Fruit fly (Drosophila melanogaster) whole organism, pupa: ENCODE data around the gene CycT.

ENCODE experiments used
- CG10348 ChIP-seq: fragments of 200-800 bp; sonication (Bioruptor generic); IDR thresholded peaks from 2 replicates; pipeline ENCODE4 v1.3.6; 2022; ENCODE audit warnings: missing biosample characterization, missing genetic modification characterization
- CG12605 ChIP-seq: fragments of 200-800 bp; sonication (Bioruptor generic); IDR thresholded peaks from 2 replicates; pipeline ENCODE4 v1.3.6; 2022; ENCODE audit warnings: missing biosample characterization, missing genetic modification characterization
- CG13204 ChIP-seq: fragments of 200-800 bp; sonication (Bioruptor generic); optimal IDR thresholded peaks from 2 replicates; lab custom pipeline; 2018; ENCODE audit warnings: missing biosample characterization, mild to moderate bottlenecking, missing genetic modification characterization, moderate library complexity
- CG14655 ChIP-seq: fragments of 200-800 bp; sonication (Bioruptor generic); optimal IDR thresholded peaks from 3 replicates; lab custom pipeline; 2017; ENCODE audit warnings: mild to moderate bottlenecking, missing biosample characterization, missing genetic modification reagents, missing genetic modification characterization
- CG15710 ChIP-seq: fragments of 200-800 bp; sonication (Bioruptor generic); optimal IDR thresholded peaks from 2 replicates; lab custom pipeline; 2018; ENCODE audit warnings: missing biosample characterization, mild to moderate bottlenecking, missing genetic modification characterization, moderate library complexity
- CG17806 ChIP-seq: fragments of 200-800 bp; sonication (Bioruptor generic); optimal IDR thresholded peaks from 2 replicates; lab custom pipeline; 2018; ENCODE audit warnings: missing biosample characterization, mild to moderate bottlenecking, missing genetic modification characterization, moderate library complexity
- CG32121 ChIP-seq: fragments of 200-800 bp; sonication (Bioruptor generic); IDR thresholded peaks from 2 replicates; pipeline ENCODE4 v1.3.6; 2022; ENCODE audit warnings: missing biosample characterization, missing genetic modification characterization
- CG34367 ChIP-seq: fragments of 200-800 bp; sonication (Bioruptor generic); optimal IDR thresholded peaks from 2 replicates; lab custom pipeline; 2018; ENCODE audit warnings: missing biosample characterization, mild to moderate bottlenecking, missing genetic modification characterization
- CG4496 ChIP-seq: fragments of 200-800 bp; sonication (Bioruptor generic); IDR thresholded peaks from 3 replicates; pipeline ENCODE4 v1.3.6; 2022; ENCODE audit warnings: missing biosample characterization, missing genetic modification characterization
- CG8159 ChIP-seq: fragments of 200-800 bp; sonication (Bioruptor generic); optimal IDR thresholded peaks from 3 replicates; lab custom pipeline; 2018; ENCODE audit warnings: missing biosample characterization, mild to moderate bottlenecking, missing genetic modification characterization, moderate library complexity
- CG8301 ChIP-seq: fragments of 200-800 bp; sonication (Bioruptor generic); optimal IDR thresholded peaks from 2 replicates; lab custom pipeline; 2018; ENCODE audit warnings: missing biosample characterization, mild to moderate bottlenecking, missing genetic modification characterization
- CG9948 ChIP-seq: fragments of 200-800 bp; sonication (Bioruptor generic); optimal IDR thresholded peaks from 2 replicates; lab custom pipeline; 2018; ENCODE audit warnings: missing biosample characterization, mild to moderate bottlenecking, missing genetic modification characterization, moderate library complexity
- D1 ChIP-seq: fragments of 200-800 bp; sonication (Bioruptor generic); optimal IDR thresholded peaks from 2 replicates; lab custom pipeline; 2018; ENCODE audit warnings: missing biosample characterization, mild to moderate bottlenecking, missing genetic modification characterization, moderate library complexity
- EcR ChIP-seq: fragments of 200-800 bp; sonication (Bioruptor generic); optimal IDR thresholded peaks from 3 replicates; lab custom pipeline; 2019; ENCODE audit warnings: missing biosample characterization, missing genetic modification characterization, mild to moderate bottlenecking, moderate library complexity, missing genetic modification reagents
- Ets98B ChIP-seq: fragments of 200-800 bp; sonication (Bioruptor generic); IDR thresholded peaks from 2 replicates; pipeline ENCODE4 v1.3.6; 2022; ENCODE audit warnings: missing biosample characterization, missing genetic modification characterization
- Pif1A ChIP-seq: fragments of 200-800 bp; sonication (Bioruptor generic); optimal IDR thresholded peaks from 3 replicates; lab custom pipeline; 2016; ENCODE audit warnings: missing biosample characterization, missing genetic modification characterization
- Pif1B ChIP-seq: fragments of 200-800 bp; sonication (Bioruptor generic); optimal IDR thresholded peaks from 3 replicates; lab custom pipeline; 2016; ENCODE audit warnings: missing biosample characterization, missing genetic modification characterization
- Snoo ChIP-seq: fragments of 200-800 bp; sonication (Bioruptor generic); optimal IDR thresholded peaks from 3 replicates; lab custom pipeline; 2017; ENCODE audit warnings: missing biosample characterization, mild to moderate bottlenecking, missing genetic modification characterization, inconsistent platforms
- fd96Ca ChIP-seq: fragments of 200-800 bp; sonication (Bioruptor generic); IDR thresholded peaks from 3 replicates; pipeline ENCODE4 v1.3.6; 2022; ENCODE audit warnings: missing biosample characterization, missing genetic modification characterization
- gl ChIP-seq: fragments of 200-800 bp; sonication (Bioruptor generic); optimal IDR thresholded peaks from 2 replicates; lab custom pipeline; 2018; ENCODE audit warnings: missing biosample characterization, mild to moderate bottlenecking, missing genetic modification characterization
- rn ChIP-seq: fragments of 200-800 bp; sonication (Bioruptor generic); IDR thresholded peaks from 2 replicates; pipeline ENCODE4 v1.3.6; 2022; ENCODE audit warnings: missing biosample characterization, missing genetic modification characterization

CycT gene

dm6 chr3L:17590049-17590448 lies 32.5 kb upstream of the CycT start:
- TF ChIP-seq CG15710 (tag; lab: Kevin White, UChicago): peak; percentile 22
- no peak for TF ChIP-seq EcR (GFP tag; lab: Kevin White, UChicago)
- TF ChIP-seq rn (GFP tag; lab: Robert Waterston, UW): no peak
- peak; percentile 45 for TF ChIP-seq CG17806 (tag; lab: Kevin White, UChicago)
- no peak for TF ChIP-seq Snoo (tag; lab: Kevin White, UChicago)
- TF ChIP-seq CG10348 (GFP tag; lab: Robert Waterston, UW): no peak
- TF ChIP-seq CG8301 (tag; lab: Kevin White, UChicago): peak; percentile 29
- peak; percentile 41 for TF ChIP-seq CG14655 (GFP tag; lab: Kevin White, UChicago)
- TF ChIP-seq Pif1B (GFP tag; lab: Kevin White, UChicago): no peak
- no peak for TF ChIP-seq fd96Ca
- peak; percentile 59 for TF ChIP-seq CG8159 (tag; lab: Kevin White, UChicago)
- TF ChIP-seq gl (tag; lab: Kevin White, UChicago): peak; percentile 19
- TF ChIP-seq CG32121 (GFP tag; lab: Robert Waterston, UW): no peak
- TF ChIP-seq CG12605 (GFP tag; lab: Robert Waterston, UW): no peak
- TF ChIP-seq CG34367 (tag; lab: Kevin White, UChicago): peak; percentile 18
- no peak for TF ChIP-seq CG4496 (GFP tag; lab: Robert Waterston, UW)
- TF ChIP-seq CG13204 (GFP tag; lab: Kevin White, UChicago): no peak
- no peak for TF ChIP-seq D1 (tag; lab: Kevin White, UChicago)
- peak; percentile 50 for TF ChIP-seq CG9948 (tag; lab: Kevin White, UChicago)
- TF ChIP-seq Ets98B (GFP tag; lab: Robert Waterston, UW): no peak
- TF ChIP-seq Pif1A (GFP tag; lab: Kevin White, UChicago): no peak
- TF ChIP-seq, all 21 proteins: peak for 8

- TF ChIP-seq CG34367 (tag; lab: Kevin White, UChicago) (no peak), Snoo (tag; lab: Kevin White, UChicago) (no peak), CG8301 (tag; lab: Kevin White, UChicago) (no peak), gl (tag; lab: Kevin White, UChicago) (no peak), CG4496 (GFP tag; lab: Robert Waterston, UW) (no peak)
These were observed 31.1 kb upstream of the CycT start for dm6 chr3L:17588686-17589085.

dm6 chr3L:17587897-17588296 lies 30.3 kb upstream of the CycT start:
- TF ChIP-seq rn (GFP tag; lab: Robert Waterston, UW): no peak
- no peak for TF ChIP-seq CG12605 (GFP tag; lab: Robert Waterston, UW)
- TF ChIP-seq EcR (GFP tag; lab: Kevin White, UChicago): no peak
- TF ChIP-seq CG8159 (tag; lab: Kevin White, UChicago): no peak
- no peak for TF ChIP-seq Pif1B (GFP tag; lab: Kevin White, UChicago)
- peak; percentile 16 for TF ChIP-seq CG8301 (tag; lab: Kevin White, UChicago)
- peak; percentile 64 for TF ChIP-seq CG32121 (GFP tag; lab: Robert Waterston, UW)
- TF ChIP-seq CG15710 (tag; lab: Kevin White, UChicago): no peak
- TF ChIP-seq CG14655 (GFP tag; lab: Kevin White, UChicago): peak; percentile 55
- TF ChIP-seq gl (tag; lab: Kevin White, UChicago): no peak
- peak; percentile 54 for TF ChIP-seq CG9948 (tag; lab: Kevin White, UChicago)
- TF ChIP-seq fd96Ca: peak; percentile 53; the same call in 2 of the 3 replicates
- TF ChIP-seq CG17806 (tag; lab: Kevin White, UChicago): peak; percentile 18
- TF ChIP-seq CG13204 (GFP tag; lab: Kevin White, UChicago): no peak
- TF ChIP-seq Ets98B (GFP tag; lab: Robert Waterston, UW): peak; percentile 21; the same call in 1 of the 2 replicates
- no peak for TF ChIP-seq CG4496 (GFP tag; lab: Robert Waterston, UW)
- no peak for TF ChIP-seq Snoo (tag; lab: Kevin White, UChicago)
- TF ChIP-seq CG10348 (GFP tag; lab: Robert Waterston, UW): no peak; the same call in 1 of the 2 replicates
- TF ChIP-seq Pif1A (GFP tag; lab: Kevin White, UChicago): no peak

- TF ChIP-seq Ets98B (GFP tag; lab: Robert Waterston, UW) (no peak), D1 (tag; lab: Kevin White, UChicago) (no peak), CG4496 (GFP tag; lab: Robert Waterston, UW) (peak; percentile 39; the same call in 1 of the 3 replicates), CG12605 (GFP tag; lab: Robert Waterston, UW) (0 out of 2 replicates have a peak, but pooled peaks have one; percentile 7), CG32121 (GFP tag; lab: Robert Waterston, UW) (peak; percentile 54), fd96Ca (peak; percentile 66; the same call in 2 of the 3 replicates)
- TF ChIP-seq, all 21 proteins: peak for 4
These were observed 29.7 kb upstream of the CycT start for dm6 chr3L:17587292-17587691.

- TF ChIP-seq gl (tag; lab: Kevin White, UChicago) (no peak), EcR (GFP tag; lab: Kevin White, UChicago) (peak; percentile 6), CG12605 (GFP tag; lab: Robert Waterston, UW) (no peak), CG8159 (tag; lab: Kevin White, UChicago) (no peak), D1 (tag; lab: Kevin White, UChicago) (no peak), Pif1A (GFP tag; lab: Kevin White, UChicago) (no peak), CG15710 (tag; lab: Kevin White, UChicago) (no peak), Snoo (tag; lab: Kevin White, UChicago) (no peak), CG10348 (GFP tag; lab: Robert Waterston, UW) (0 out of 2 replicates have a peak, but pooled peaks have one; percentile 48), CG4496 (GFP tag; lab: Robert Waterston, UW) (0 out of 3 replicates have a peak, but pooled peaks have one; percentile 11), CG8301 (tag; lab: Kevin White, UChicago) (peak; percentile 12), CG9948 (tag; lab: Kevin White, UChicago) (peak; percentile 21), CG14655 (GFP tag; lab: Kevin White, UChicago) (peak; percentile 55), CG13204 (GFP tag; lab: Kevin White, UChicago) (peak; percentile 34), fd96Ca (peak; percentile 53; the same call in 1 of the 3 replicates), CG32121 (GFP tag; lab: Robert Waterston, UW) (peak; percentile 83), CG34367 (tag; lab: Kevin White, UChicago) (no peak), CG17806 (tag; lab: Kevin White, UChicago) (no peak), Ets98B (GFP tag; lab: Robert Waterston, UW) (peak; percentile 50; the same call in 1 of the 2 replicates)
These were observed 28.9 kb upstream of the CycT start for dm6 chr3L:17586370-17587048.
